Fruit fly (Drosophila melanogaster) whole organism, embryonic: ENCODE results near the gene spg.

Source experiments
- Awh ChIP-seq: fragments of 200-800 bp; sonication (Bioruptor generic); IDR thresholded peaks from 2 replicates; pipeline ENCODE4, ENCODE4 v1.3.6; 2022; ENCODE audit warnings: missing biosample characterization, missing genetic modification characterization
- Bgb ChIP-seq: fragments of 200-800 bp; sonication (Bioruptor generic); IDR thresholded peaks from 2 replicates; pipeline ENCODE4 v1.3.6; 2022; ENCODE audit warnings: missing biosample characterization, missing genetic modification characterization; ENCODE audit not compliant: partially characterized antibody
- Blimp-1 ChIP-seq: fragments of 200-800 bp; sonication (Bioruptor generic); optimal IDR thresholded peaks from 3 replicates; lab custom pipeline; 2018; ENCODE audit warnings: missing biosample characterization, missing genetic modification characterization, mild to moderate bottlenecking, moderate library complexity, missing genetic modification reagents
- CG10979 ChIP-seq: fragments of 200-800 bp; sonication (Bioruptor generic); optimal IDR thresholded peaks from 2 replicates; lab custom pipeline; 2018; ENCODE audit warnings: missing biosample characterization, mild to moderate bottlenecking, missing genetic modification characterization, moderate library complexity
- CG11456 ChIP-seq: fragments of 200-800 bp; sonication (Bioruptor generic); IDR thresholded peaks from 3 replicates; pipeline ENCODE4 v1.3.6; 2022; ENCODE audit warnings: missing biosample characterization, missing genetic modification characterization
- CG12219 ChIP-seq: fragments of 200-800 bp; sonication (Bioruptor generic); optimal IDR thresholded peaks from 3 replicates; lab custom pipeline; 2018; ENCODE audit warnings: missing biosample characterization, mild to moderate bottlenecking, missing genetic modification characterization
- CG13894 ChIP-seq: fragments of 200-800 bp; sonication (Bioruptor generic); optimal IDR thresholded peaks from 3 replicates; lab custom pipeline; 2018; ENCODE audit warnings: missing biosample characterization, mild to moderate bottlenecking, missing genetic modification characterization, moderate library complexity
- CG15073 ChIP-seq: fragments of 200-800 bp; sonication (Bioruptor generic); optimal IDR thresholded peaks from 2 replicates; lab custom pipeline; 2016; ENCODE audit warnings: missing biosample characterization, missing genetic modification characterization
- CG16779 ChIP-seq: fragments of 200-800 bp; sonication (Bioruptor generic); IDR thresholded peaks from 2 replicates; pipeline ENCODE4 v1.3.6; 2022; ENCODE audit warnings: missing biosample characterization, missing genetic modification characterization
- CG33557 ChIP-seq: fragments of 200-800 bp; sonication (Bioruptor generic); optimal IDR thresholded peaks from 2 replicates; lab custom pipeline; 2019; ENCODE audit warnings: missing biosample characterization, mild to moderate bottlenecking, missing genetic modification characterization, moderate library complexity
- CG42726 ChIP-seq: fragments of 200-800 bp; sonication (Bioruptor generic); IDR thresholded peaks from 2 replicates; pipeline ENCODE4 v1.3.6; 2022; ENCODE audit warnings: missing biosample characterization, missing genetic modification characterization; ENCODE audit not compliant: partially characterized antibody
- CG6683 ChIP-seq: fragments of 200-800 bp; sonication (Bioruptor generic); optimal IDR thresholded peaks from 2 replicates; lab custom pipeline; 2017; ENCODE audit warnings: missing biosample characterization, mild to moderate bottlenecking, missing genetic modification characterization, missing genetic modification reagents
- CG7987 ChIP-seq: fragments of 200-800 bp; sonication (Bioruptor generic); optimal IDR thresholded peaks from 2 replicates; lab custom pipeline; 2018; ENCODE audit warnings: missing biosample characterization, mild to moderate bottlenecking, missing genetic modification characterization, moderate library complexity
- CG8765 ChIP-seq: fragments of 200-800 bp; sonication (Bioruptor generic); IDR thresholded peaks from 2 replicates; pipeline ENCODE4 v1.3.6; 2022; ENCODE audit warnings: missing biosample characterization, missing genetic modification characterization
- D19A ChIP-seq: fragments of 200-800 bp; optimal IDR thresholded peaks from 3 replicates; lab custom pipeline; 2019; ENCODE audit warnings: missing biosample characterization, mild to moderate bottlenecking, missing genetic modification characterization, moderate library complexity
- Dbx ChIP-seq: fragments of 200-800 bp; sonication (Bioruptor generic); IDR thresholded peaks from 3 replicates; pipeline ENCODE4 v1.3.6; 2022; ENCODE audit warnings: missing biosample characterization, missing genetic modification characterization
- Dfd ChIP-seq, 2 experiments: fragments of >200 bp; optimal IDR thresholded peaks; 2 replicates each; lab custom pipeline; 2017; ENCODE audit warnings: missing biosample characterization in 2 of 2, missing genetic modification characterization in 2 of 2
- Dp ChIP-seq: fragments of 200-800 bp; sonication (Bioruptor generic); optimal IDR thresholded peaks from 2 replicates; lab custom pipeline; 2018; ENCODE audit warnings: missing biosample characterization, mild to moderate bottlenecking, missing genetic modification characterization, moderate library complexity
- Dref ChIP-seq: fragments of 200-800 bp; sonication (Bioruptor generic); IDR thresholded peaks from 2 replicates; pipeline ENCODE4 v1.3.6; 2022; ENCODE audit warnings: missing biosample characterization, missing genetic modification characterization
- Mes4 ChIP-seq: fragments of 200-800 bp; sonication (Bioruptor generic); optimal IDR thresholded peaks from 2 replicates; lab custom pipeline; 2016; ENCODE audit warnings: missing biosample characterization, missing genetic modification characterization
- Oaz ChIP-seq: fragments of 200-800 bp; sonication (Bioruptor generic); IDR thresholded peaks from 2 replicates; pipeline ENCODE4 v1.3.6; 2022; ENCODE audit warnings: missing biosample characterization, missing genetic modification characterization
- Opbp ChIP-seq: fragments of 200-800 bp; sonication (Bioruptor generic); IDR thresholded peaks from 3 replicates; pipeline ENCODE4 v1.3.6; 2022; ENCODE audit warnings: missing biosample characterization, missing genetic modification characterization; ENCODE audit not compliant: partially characterized antibody
- Rx ChIP-seq: fragments of 200-800 bp; sonication (Bioruptor generic); IDR thresholded peaks from 2 replicates; pipeline ENCODE4 v1.3.6; 2022; ENCODE audit warnings: missing biosample characterization, missing genetic modification characterization
- Sin3A ChIP-seq: fragments of >200 bp; optimal IDR thresholded peaks from 2 replicates; lab custom pipeline; 2018
- Sox102F ChIP-seq: fragments of 200-800 bp; sonication (Bioruptor generic); optimal IDR thresholded peaks from 2 replicates; lab custom pipeline; 2018; ENCODE audit warnings: missing biosample characterization, mild to moderate bottlenecking, missing genetic modification characterization, moderate library complexity
- ase ChIP-seq: fragments of 200-800 bp; sonication (Bioruptor generic); IDR thresholded peaks from 3 replicates; pipeline ENCODE4 v1.3.6; 2022; ENCODE audit warnings: missing biosample characterization, missing genetic modification characterization
- ato ChIP-seq: fragments of 200-800 bp; sonication (Bioruptor generic); IDR thresholded peaks from 2 replicates; pipeline ENCODE4 v1.3.6; 2022; ENCODE audit warnings: missing biosample characterization, missing genetic modification characterization; ENCODE audit not compliant: partially characterized antibody
- btn ChIP-seq: fragments of 200-800 bp; sonication (Bioruptor generic); optimal IDR thresholded peaks from 2 replicates; lab custom pipeline; 2016; ENCODE audit warnings: missing biosample characterization, missing genetic modification characterization
- corto ChIP-seq: fragments of 200-800 bp; sonication (Bioruptor generic); optimal IDR thresholded peaks from 2 replicates; lab custom pipeline; 2016; ENCODE audit warnings: missing biosample characterization, mild to moderate bottlenecking, missing genetic modification characterization, moderate library complexity
- crp ChIP-seq, 2 experiments: fragments of 200-800 bp; sonication (Bioruptor generic); optimal IDR thresholded peaks; 2 replicates in 1 of 2; 3 replicates in 1 of 2; lab custom pipeline; 2017; ENCODE audit warnings: missing biosample characterization in 2 of 2, missing genetic modification characterization in 2 of 2, mild to moderate bottlenecking in 1 of 2, moderate library complexity in 1 of 2
- cwo ChIP-seq: fragments of 200-800 bp; sonication (Bioruptor generic); optimal IDR thresholded peaks from 3 replicates; lab custom pipeline; 2017; ENCODE audit warnings: missing biosample characterization, missing genetic modification characterization, mild to moderate bottlenecking, moderate library complexity, missing genetic modification reagents
- ewg ChIP-seq: fragments of 200-800 bp; sonication (Bioruptor generic); optimal IDR thresholded peaks from 3 replicates; lab custom pipeline; 2017; ENCODE audit warnings: mild to moderate bottlenecking, missing biosample characterization, missing genetic modification reagents, missing genetic modification characterization
- fd3F ChIP-seq: fragments of 200-800 bp; sonication (Bioruptor generic); optimal IDR thresholded peaks from 2 replicates; lab custom pipeline; 2018; ENCODE audit warnings: missing biosample characterization, mild to moderate bottlenecking, missing genetic modification characterization, moderate library complexity
- hb ChIP-seq: fragments of 200-800 bp; sonication (Bioruptor generic); IDR thresholded peaks from 3 replicates; pipeline ENCODE4 v1.3.6; 2022; ENCODE audit warnings: missing biosample characterization, missing genetic modification characterization; ENCODE audit not compliant: partially characterized antibody
- ind ChIP-seq: fragments of 200-800 bp; sonication (Bioruptor generic); optimal IDR thresholded peaks from 3 replicates; lab custom pipeline; 2016; ENCODE audit warnings: missing biosample characterization, missing genetic modification characterization
- lilli ChIP-seq: fragments of 200-800 bp; sonication (Bioruptor generic); optimal IDR thresholded peaks from 3 replicates; lab custom pipeline; 2016; ENCODE audit warnings: missing biosample characterization, missing genetic modification characterization
- mirr ChIP-seq: fragments of 200-800 bp; sonication (Bioruptor generic); optimal IDR thresholded peaks from 3 replicates; lab custom pipeline; 2018; ENCODE audit warnings: missing biosample characterization, mild to moderate bottlenecking, missing genetic modification characterization
- pfk ChIP-seq: fragments of 200-800 bp; sonication (Bioruptor generic); optimal IDR thresholded peaks from 2 replicates; lab custom pipeline; 2018; ENCODE audit warnings: missing biosample characterization, mild to moderate bottlenecking, missing genetic modification characterization, moderate library complexity
- seq ChIP-seq: fragments of 200-800 bp; sonication (Bioruptor generic); IDR thresholded peaks from 2 replicates; pipeline ENCODE4 v1.3.6; 2022; ENCODE audit warnings: missing biosample characterization, missing genetic modification characterization
- slp2 ChIP-seq: fragments of 200-800 bp; sonication (Bioruptor generic); optimal IDR thresholded peaks from 2 replicates; lab custom pipeline; 2016; ENCODE audit warnings: missing biosample characterization, missing genetic modification characterization
- sna ChIP-seq: fragments of 200-800 bp; sonication (Bioruptor generic); IDR thresholded peaks from 2 replicates; pipeline ENCODE4 v1.3.6; 2022; ENCODE audit warnings: missing biosample characterization, missing genetic modification characterization; ENCODE audit not compliant: partially characterized antibody
- stc ChIP-seq: fragments of 200-800 bp; sonication (Bioruptor generic); IDR thresholded peaks from 2 replicates; pipeline ENCODE4 v1.3.6; 2022; ENCODE audit warnings: missing biosample characterization, missing genetic modification characterization
- stwl ChIP-seq: fragments of 200-800 bp; sonication (Bioruptor generic); optimal IDR thresholded peaks from 3 replicates; lab custom pipeline; 2018; ENCODE audit warnings: missing biosample characterization, mild to moderate bottlenecking, missing genetic modification characterization, moderate library complexity
- vvl ChIP-seq: fragments of 200-800 bp; sonication (Bioruptor generic); IDR thresholded peaks from 2 replicates; pipeline ENCODE4 v1.3.6; 2022; ENCODE audit warnings: missing biosample characterization, missing genetic modification characterization
- yki ChIP-seq: fragments of >200 bp; optimal IDR thresholded peaks from 3 replicates; lab custom pipeline; 2018

The spg gene

dm6 chr3R:28887559-28888432 lies 42.7 kb downstream of the spg start, which contains the start of the genes CG33203 and Doa (continued):
- TF ChIP-seq corto (GFP tag; lab: Kevin White, UChicago) (no peak), Awh (GFP tag; lab: Robert Waterston, UW) (no peak), cwo (GFP tag; lab: Kevin White, UChicago) (no peak), CG15073 (no peak), CG8765 (GFP tag; lab: Robert Waterston, UW) (no peak), slp2 (GFP tag; lab: Kevin White, UChicago) (peak; percentile 16), CG10979 (tag; lab: Kevin White, UChicago) (no peak), vvl (GFP tag; lab: Robert Waterston, UW) (peak; percentile 52; the same call in 1 of the 2 replicates), hb (peak; percentile 82; the same call in 2 of the 3 replicates), ase (GFP tag; lab: Robert Waterston, UW) (peak; percentile 33; the same call in 1 of the 3 replicates), Dbx (GFP tag; lab: Robert Waterston, UW) (peak; percentile 59; the same call in 2 of the 3 replicates), CG11456 (GFP tag; lab: Robert Waterston, UW) (no peak), stwl (tag; lab: Kevin White, UChicago) (peak; percentile 85), CG33557 (no peak), ato (0 out of 2 replicates have a peak, but pooled peaks have one; percentile 37), CG12219 (GFP tag; lab: Kevin White, UChicago) (no peak), fd3F (GFP tag; lab: Kevin White, UChicago) (no peak), yki (lab: Kevin White, UChicago) (no peak), seq (GFP tag; lab: Robert Waterston, UW) (no peak), sna (GFP tag; lab: Robert Waterston, UW) (peak; percentile 81), ind (GFP tag; lab: Kevin White, UChicago) (peak; percentile 33), CG6683 (GFP tag; lab: Kevin White, UChicago) (no peak), btn (GFP tag; lab: Kevin White, UChicago) (no peak), Dp (GFP tag; lab: Kevin White, UChicago) (peak; percentile 98), lilli (GFP tag; lab: Kevin White, UChicago) (peak; percentile 67), pfk (no peak), Dfd (GFP tag; optimal IDR thresholded peaks at IDR 0.05; lab: Kevin White, UChicago) (no peak), Oaz (GFP tag; lab: Robert Waterston, UW) (no peak), Sin3A (lab: Kevin White, UChicago) (peak; percentile 83), Bgb (peak; percentile 88), crp (GFP tag; optimal IDR thresholded peaks at IDR 0.05; lab: Kevin White, UChicago) (peak in 1 of 2 experiments; percentile 34), CG42726 (GFP tag; lab: Robert Waterston, UW) (peak; percentile 85), CG13894 (no peak), mirr (GFP tag; lab: Kevin White, UChicago) (no peak), Rx (GFP tag; lab: Robert Waterston, UW) (no peak), Opbp (peak; percentile 87), Blimp-1 (GFP tag; lab: Kevin White, UChicago) (no peak), CG16779 (GFP tag; lab: Robert Waterston, UW) (no peak), CG7987 (peak; percentile 20), Dref (GFP tag; lab: Robert Waterston, UW) (peak; percentile 96), ewg (GFP tag; lab: Kevin White, UChicago) (peak; percentile 100), stc (GFP tag; lab: Robert Waterston, UW) (0 out of 2 replicates have a peak, but pooled peaks have one; percentile 24), D19A (tag; lab: Kevin White, UChicago) (no peak), Mes4 (GFP tag; lab: Kevin White, UChicago) (no peak), Sox102F (GFP tag; lab: Kevin White, UChicago) (no peak)
